Worm (Caenorhabditis elegans): ENCODE data around the gene F10E9.1.

- TF ChIP-seq aly-2 (tag; optimal IDR thresholded peaks at IDR 0.05) (no peak), ama-1 (optimal IDR thresholded peaks at IDR 0.05) (no peak), R02D3.7 (tag; optimal IDR thresholded peaks at IDR 0.05) (peak; percentile 55), elt-2 (tag; optimal IDR thresholded peaks at IDR 0.05) (peak; percentile 53), hmg-11 (tag; optimal IDR thresholded peaks at IDR 0.05) (peak; percentile 71), elt-3 (tag; optimal IDR thresholded peaks at IDR 0.05) (no peak)
Observed at ce11 chrIII:8307356-8307755, 15.6 kb upstream of the F10E9.1 start, which contains the start of the genes F10E9.7 and F10E9.5.
